Fruit fly (Drosophila melanogaster) whole organism, embryonic: ENCODE results near the gene kra.

Experiments
- Adf1 ChIP-seq: fragments of 200-800 bp; sonication (Bioruptor generic); IDR thresholded peaks from 2 replicates; pipeline ENCODE4 v1.3.6; 2022; ENCODE audit warnings: missing biosample characterization, missing genetic modification characterization
- CG10654 ChIP-seq: fragments of 200-800 bp; sonication (Bioruptor generic); optimal IDR thresholded peaks from 2 replicates; lab custom pipeline; 2016; ENCODE audit warnings: missing biosample characterization, missing genetic modification characterization
- CG11456 ChIP-seq: fragments of 200-800 bp; sonication (Bioruptor generic); IDR thresholded peaks from 3 replicates; pipeline ENCODE4 v1.3.6; 2022; ENCODE audit warnings: missing biosample characterization, missing genetic modification characterization
- CG12071 ChIP-seq: fragments of 200-800 bp; sonication (Bioruptor generic); optimal IDR thresholded peaks from 3 replicates; lab custom pipeline; 2018; ENCODE audit warnings: missing biosample characterization, mild to moderate bottlenecking, missing genetic modification characterization
- CG12391 ChIP-seq: fragments of 200-800 bp; sonication (Bioruptor generic); optimal IDR thresholded peaks from 3 replicates; lab custom pipeline; 2018; ENCODE audit warnings: missing biosample characterization, mild to moderate bottlenecking, missing genetic modification characterization, moderate library complexity
- CG13894 ChIP-seq: fragments of 200-800 bp; sonication (Bioruptor generic); optimal IDR thresholded peaks from 3 replicates; lab custom pipeline; 2018; ENCODE audit warnings: missing biosample characterization, mild to moderate bottlenecking, missing genetic modification characterization, moderate library complexity
- CG14965 ChIP-seq: fragments of 200-800 bp; sonication (Bioruptor generic); optimal IDR thresholded peaks from 2 replicates; lab custom pipeline; 2016; ENCODE audit warnings: missing biosample characterization, missing genetic modification characterization, borderline replicate concordance
- CG16779 ChIP-seq: fragments of 200-800 bp; sonication (Bioruptor generic); IDR thresholded peaks from 2 replicates; pipeline ENCODE4 v1.3.6; 2022; ENCODE audit warnings: missing biosample characterization, missing genetic modification characterization
- CG30403 ChIP-seq: fragments of 200-800 bp; sonication (Bioruptor generic); optimal IDR thresholded peaks from 3 replicates; lab custom pipeline; 2016; ENCODE audit warnings: missing biosample characterization, missing genetic modification characterization
- CG3281 ChIP-seq: fragments of 200-800 bp; sonication (Bioruptor generic); optimal IDR thresholded peaks from 3 replicates; lab custom pipeline; 2017; ENCODE audit warnings: missing biosample characterization, mild to moderate bottlenecking, missing genetic modification characterization
- CG33557 ChIP-seq: fragments of 200-800 bp; sonication (Bioruptor generic); optimal IDR thresholded peaks from 2 replicates; lab custom pipeline; 2019; ENCODE audit warnings: missing biosample characterization, mild to moderate bottlenecking, missing genetic modification characterization, moderate library complexity
- CG4424 ChIP-seq: fragments of 200-800 bp; sonication (Bioruptor generic); optimal IDR thresholded peaks from 3 replicates; lab custom pipeline; 2016; ENCODE audit warnings: missing biosample characterization, missing genetic modification characterization
- CG4820 ChIP-seq: fragments of 200-800 bp; sonication (Bioruptor generic); optimal IDR thresholded peaks from 3 replicates; lab custom pipeline; 2016; ENCODE audit warnings: missing biosample characterization, missing genetic modification characterization
- CG6175 ChIP-seq: fragments of 200-800 bp; sonication (Bioruptor generic); IDR thresholded peaks from 3 replicates; pipeline ENCODE4 v1.3.6; 2022; ENCODE audit warnings: missing biosample characterization, missing genetic modification characterization
- CG6689 ChIP-seq: fragments of 200-800 bp; sonication (Bioruptor generic); IDR thresholded peaks from 2 replicates; pipeline ENCODE4 v1.3.6; 2022; ENCODE audit warnings: missing biosample characterization, missing genetic modification characterization
- CG7963 ChIP-seq: fragments of 200-800 bp; sonication (Bioruptor generic); IDR thresholded peaks from 3 replicates; pipeline ENCODE4 v1.3.6; 2022; ENCODE audit warnings: missing biosample characterization, missing genetic modification characterization; ENCODE audit not compliant: partially characterized antibody
- CG9932 ChIP-seq: fragments of 200-800 bp; sonication (Bioruptor generic); IDR thresholded peaks from 2 replicates; pipeline ENCODE4 v1.3.6; 2022; ENCODE audit warnings: missing biosample characterization, missing genetic modification characterization
- CTCF ChIP-seq: fragments of 200-800 bp; sonication (Bioruptor generic); optimal IDR thresholded peaks from 2 replicates; lab custom pipeline; 2017; ENCODE audit warnings: missing biosample characterization, mild to moderate bottlenecking, missing genetic modification characterization, moderate library complexity
- Dad ChIP-seq: fragments of 200-800 bp; sonication (Bioruptor generic); optimal IDR thresholded peaks from 3 replicates; lab custom pipeline; 2016; ENCODE audit warnings: missing biosample characterization, missing genetic modification characterization
- Dip3 ChIP-seq: fragments of 200-800 bp; sonication (Bioruptor generic); optimal IDR thresholded peaks from 3 replicates; lab custom pipeline; 2016; ENCODE audit warnings: missing biosample characterization, missing genetic modification characterization
- Doc2 ChIP-seq: fragments of 200-800 bp; sonication (Bioruptor generic); IDR thresholded peaks from 2 replicates; pipeline ENCODE4 v1.3.6; 2022; ENCODE audit warnings: missing biosample characterization, missing genetic modification characterization
- E2f2 ChIP-seq: fragments of 200-800 bp; sonication (Bioruptor generic); IDR thresholded peaks from 2 replicates; pipeline ENCODE4 v1.3.6; 2022; ENCODE audit warnings: missing biosample characterization, missing genetic modification characterization
- Fer1 ChIP-seq: fragments of 200-800 bp; sonication (Bioruptor generic); optimal IDR thresholded peaks from 2 replicates; lab custom pipeline; 2017; ENCODE audit warnings: missing biosample characterization, mild to moderate bottlenecking, missing genetic modification characterization
- HHEX ChIP-seq: fragments of 200-800 bp; sonication (Bioruptor generic); optimal IDR thresholded peaks from 3 replicates; lab custom pipeline; 2017; ENCODE audit warnings: missing biosample characterization, mild to moderate bottlenecking, missing genetic modification characterization, missing genetic modification reagents
- Myb ChIP-seq: fragments of 200-800 bp; sonication (Bioruptor generic); optimal IDR thresholded peaks from 2 replicates; lab custom pipeline; 2016; ENCODE audit warnings: missing biosample characterization, missing genetic modification characterization
- Oli ChIP-seq: fragments of 200-800 bp; sonication (Bioruptor generic); optimal IDR thresholded peaks from 2 replicates; lab custom pipeline; 2018; ENCODE audit warnings: missing biosample characterization, mild to moderate bottlenecking, missing genetic modification characterization, moderate library complexity
- YL-1 ChIP-seq: fragments of 200-800 bp; sonication (Bioruptor generic); optimal IDR thresholded peaks from 3 replicates; lab custom pipeline; 2017; ENCODE audit warnings: missing biosample characterization, mild to moderate bottlenecking, missing genetic modification characterization
- bigmax ChIP-seq: fragments of 200-800 bp; sonication (Bioruptor generic); optimal IDR thresholded peaks from 2 replicates; lab custom pipeline; 2018; ENCODE audit warnings: missing biosample characterization, mild to moderate bottlenecking, missing genetic modification characterization
- dati ChIP-seq: fragments of 200-800 bp; sonication (Bioruptor generic); IDR thresholded peaks from 2 replicates; pipeline ENCODE4 v1.3.6; 2022; ENCODE audit warnings: missing biosample characterization, missing genetic modification characterization
- eve ChIP-seq, 2 experiments: fragments of >200 bp; optimal IDR thresholded peaks; 2 replicates each; lab custom pipeline; 2017; ENCODE audit warnings: missing biosample characterization in 2 of 2, missing genetic modification characterization in 2 of 2
- eyg ChIP-seq: fragments of 200-800 bp; sonication (Bioruptor generic); optimal IDR thresholded peaks from 3 replicates; lab custom pipeline; 2016; ENCODE audit warnings: missing biosample characterization, missing genetic modification characterization
- gcm2 ChIP-seq: fragments of 200-800 bp; sonication (Bioruptor generic); optimal IDR thresholded peaks from 2 replicates; lab custom pipeline; 2016; ENCODE audit warnings: missing biosample characterization, missing genetic modification characterization
- gsb-n ChIP-seq: fragments of 200-800 bp; sonication (Bioruptor generic); optimal IDR thresholded peaks from 3 replicates; lab custom pipeline; 2018; ENCODE audit warnings: missing biosample characterization, mild to moderate bottlenecking, missing genetic modification characterization
- her ChIP-seq: fragments of 200-800 bp; sonication (Bioruptor generic); optimal IDR thresholded peaks from 2 replicates; lab custom pipeline; 2016; ENCODE audit warnings: missing biosample characterization, missing genetic modification characterization
- insv ChIP-seq, 2 experiments: fragments of 200-800 bp; sonication (Bioruptor generic); optimal IDR thresholded peaks; 3 replicates each; lab custom pipeline; 2016 to 2018; ENCODE audit warnings: missing biosample characterization in 2 of 2, missing genetic modification characterization in 2 of 2
- lov ChIP-seq, 2 experiments: fragments of 200-800 bp in 1 of 2; fragments of >200 bp in 1 of 2; sonication (Bioruptor generic) in 1 of 2; IDR thresholded peaks in 1 of 2; optimal IDR thresholded peaks in 1 of 2; 2 replicates in 1 of 2; 3 replicates in 1 of 2; pipeline versions ENCODE4 v1.3.6 to Lab custom; 2017 to 2022; ENCODE audit warnings: missing biosample characterization in 1 of 2, missing genetic modification characterization in 1 of 2
- mirr ChIP-seq: fragments of 200-800 bp; sonication (Bioruptor generic); optimal IDR thresholded peaks from 3 replicates; lab custom pipeline; 2018; ENCODE audit warnings: missing biosample characterization, mild to moderate bottlenecking, missing genetic modification characterization
- odd ChIP-seq: fragments of 200-800 bp; sonication (Bioruptor generic); optimal IDR thresholded peaks from 2 replicates; lab custom pipeline; 2017; ENCODE audit warnings: missing biosample characterization, mild to moderate bottlenecking, missing genetic modification characterization
- otp ChIP-seq: fragments of 200-800 bp; sonication (Bioruptor generic); IDR thresholded peaks from 3 replicates; pipeline ENCODE4, ENCODE4 v1.3.6; 2022; ENCODE audit warnings: missing biosample characterization, missing genetic modification characterization
- p53 ChIP-seq: fragments of 200-800 bp; sonication (Bioruptor generic); optimal IDR thresholded peaks from 2 replicates; lab custom pipeline; 2016; ENCODE audit warnings: missing biosample characterization, missing genetic modification characterization
- pfk ChIP-seq: fragments of 200-800 bp; sonication (Bioruptor generic); optimal IDR thresholded peaks from 2 replicates; lab custom pipeline; 2018; ENCODE audit warnings: missing biosample characterization, mild to moderate bottlenecking, missing genetic modification characterization, moderate library complexity
- pho ChIP-seq: fragments of 200-800 bp; sonication (Bioruptor generic); optimal IDR thresholded peaks from 2 replicates; lab custom pipeline; 2016; ENCODE audit warnings: missing biosample characterization, missing genetic modification characterization
- run ChIP-seq: fragments of 200-800 bp; sonication (Bioruptor generic); optimal IDR thresholded peaks from 3 replicates; lab custom pipeline; 2018; ENCODE audit warnings: missing biosample characterization, mild to moderate bottlenecking, missing genetic modification characterization
- sd ChIP-seq: fragments of 200-800 bp; sonication (Bioruptor generic); optimal IDR thresholded peaks from 3 replicates; lab custom pipeline; 2018; ENCODE audit warnings: missing biosample characterization, mild to moderate bottlenecking, missing genetic modification characterization, moderate library complexity
- sim ChIP-seq: fragments of 200-800 bp; sonication (Bioruptor generic); IDR thresholded peaks from 2 replicates; pipeline ENCODE4 v1.3.6; 2022; ENCODE audit warnings: missing biosample characterization, missing genetic modification characterization
- sob ChIP-seq: fragments of 200-800 bp; sonication (Bioruptor generic); IDR thresholded peaks from 2 replicates; pipeline ENCODE4 v1.3.6; 2022; ENCODE audit warnings: missing biosample characterization, missing genetic modification characterization
- sqz ChIP-seq: fragments of 200-800 bp; sonication (Bioruptor generic); optimal IDR thresholded peaks from 3 replicates; lab custom pipeline; 2018; ENCODE audit warnings: missing biosample characterization, mild to moderate bottlenecking, missing genetic modification characterization
- vfl ChIP-seq: fragments of 200-800 bp; sonication (Bioruptor generic); optimal IDR thresholded peaks from 2 replicates; lab custom pipeline; 2016; ENCODE audit warnings: missing biosample characterization, missing genetic modification characterization
- vvl ChIP-seq: fragments of 200-800 bp; sonication (Bioruptor generic); IDR thresholded peaks from 2 replicates; pipeline ENCODE4 v1.3.6; 2022; ENCODE audit warnings: missing biosample characterization, missing genetic modification characterization
- wdn ChIP-seq: fragments of 200-800 bp; sonication (Bioruptor generic); IDR thresholded peaks from 2 replicates; pipeline ENCODE4 v1.3.6; 2022; ENCODE audit warnings: missing biosample characterization, missing genetic modification characterization
- zen ChIP-seq: fragments of 200-800 bp; sonication (Bioruptor generic); optimal IDR thresholded peaks from 3 replicates; lab custom pipeline; 2018; ENCODE audit warnings: missing biosample characterization, mild to moderate bottlenecking, missing genetic modification characterization, moderate library complexity

The kra gene

DNA sequence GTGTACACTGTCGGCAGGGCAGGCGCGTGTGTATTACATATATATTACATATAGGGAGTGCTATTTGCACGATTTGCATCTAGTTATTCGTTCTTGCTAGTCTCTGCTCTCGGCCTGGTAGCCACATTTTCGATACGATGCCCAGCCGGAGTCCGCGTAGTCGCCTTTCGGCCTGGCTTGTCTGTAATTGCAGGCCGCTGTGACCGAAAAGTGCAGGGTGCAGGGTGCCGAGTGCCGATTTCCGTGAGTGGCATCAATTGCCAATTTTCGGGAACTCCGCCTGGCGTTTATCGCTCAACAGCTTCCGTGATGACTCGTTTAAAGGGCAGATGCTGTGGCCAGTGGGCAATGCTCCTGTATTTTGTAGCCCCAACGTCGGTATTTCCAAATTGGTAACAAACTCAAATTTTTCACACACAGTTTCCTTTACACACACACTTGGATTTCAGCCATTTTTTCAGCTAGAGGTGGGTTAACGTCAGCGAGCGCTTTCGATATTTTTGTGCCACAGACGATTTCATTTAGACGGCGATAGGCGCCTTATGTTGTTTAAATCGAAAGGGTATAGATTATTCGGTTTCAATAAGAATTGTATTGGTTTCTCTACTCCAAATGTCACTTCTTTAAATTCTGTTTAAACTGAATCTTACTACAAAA, 12.9 kb downstream of the kra start, which contains the start of gene CG2926 (continued):
- TF ChIP-seq sim (GFP tag; lab: Robert Waterston, UW) (no peak), eve (GFP tag; optimal IDR thresholded peaks at IDR 0.05; lab: Kevin White, UChicago) (no peak), eyg (GFP tag; lab: Kevin White, UChicago) (no peak), bigmax (GFP tag; lab: Kevin White, UChicago) (no peak), dati (GFP tag; lab: Robert Waterston, UW) (no peak), CG6689 (GFP tag; lab: Robert Waterston, UW) (no peak), her (GFP tag; lab: Kevin White, UChicago) (peak; percentile 55), Dad (GFP tag; lab: Kevin White, UChicago) (no peak), CTCF (GFP tag; lab: Kevin White, UChicago) (no peak), insv (GFP tag; optimal IDR thresholded peaks at IDR 0.05; lab: Kevin White, UChicago) (peak in 1 of 2 experiments; percentile 48), CG12071 (GFP tag; lab: Kevin White, UChicago) (no peak), sd (tag; lab: Kevin White, UChicago) (no peak), CG4424 (GFP tag; lab: Kevin White, UChicago) (no peak), otp (GFP tag; lab: Robert Waterston, UW) (no peak), HHEX (no peak), CG6175 (no peak), p53 (GFP tag; lab: Kevin White, UChicago) (no peak), CG9932 (GFP tag; lab: Robert Waterston, UW) (peak; percentile 79), Doc2 (no peak), CG30403 (GFP tag; lab: Kevin White, UChicago) (no peak), gcm2 (GFP tag; lab: Kevin White, UChicago) (no peak), CG11456 (GFP tag; lab: Robert Waterston, UW) (peak; percentile 58; the same call in 2 of the 3 replicates), sqz (no peak), zen (tag; lab: Kevin White, UChicago) (no peak), sob (peak; percentile 55; the same call in 1 of the 2 replicates), wdn (GFP tag; lab: Robert Waterston, UW) (0 out of 2 replicates have a peak, but pooled peaks have one; percentile 5), CG7963 (peak; percentile 88), odd (no peak), pfk (GFP tag; lab: Kevin White, UChicago) (no peak), vfl (GFP tag; lab: Kevin White, UChicago) (peak; percentile 38), CG10654 (GFP tag; lab: Kevin White, UChicago) (peak; percentile 27), CG33557 (GFP tag; lab: Kevin White, UChicago) (no peak), CG4820 (GFP tag; lab: Kevin White, UChicago) (no peak), Fer1 (GFP tag; lab: Kevin White, UChicago) (no peak), lov (optimal IDR thresholded peaks at IDR 0.05; lab: Kevin White, UChicago) (no peak), lov (GFP tag; IDR thresholded peaks at IDR 0.05; lab: Robert Waterston, UW) (0 out of 3 replicates have a peak, but pooled peaks have one; percentile 5), CG12391 (tag; lab: Kevin White, UChicago) (no peak), pho (peak; percentile 60), mirr (GFP tag; lab: Kevin White, UChicago) (no peak), Adf1 (GFP tag; lab: Robert Waterston, UW) (no peak), E2f2 (GFP tag; lab: Robert Waterston, UW) (peak; percentile 72), Myb (peak; percentile 55), gsb-n (tag; lab: Kevin White, UChicago) (no peak), CG3281 (GFP tag; lab: Kevin White, UChicago) (no peak), CG16779 (GFP tag; lab: Robert Waterston, UW) (no peak), Oli (no peak), YL-1 (peak; percentile 86), CG14965 (GFP tag; lab: Kevin White, UChicago) (no peak), run (tag; lab: Kevin White, UChicago) (no peak), vvl (GFP tag; lab: Robert Waterston, UW) (peak; percentile 51), CG13894 (tag; lab: Kevin White, UChicago) (no peak), Dip3 (no peak)
